Fruit fly (Drosophila melanogaster) whole organism, wandering third instar larva: ENCODE results near the gene CG33223.

Source experiments
- Abd-B ChIP-seq: fragments of >200 bp; optimal IDR thresholded peaks from 2 replicates; lab custom pipeline; 2017; ENCODE audit warnings: missing biosample characterization, missing genetic modification characterization
- CG9705 ChIP-seq: fragments of 200-800 bp; sonication (Bioruptor generic); optimal IDR thresholded peaks from 2 replicates; lab custom pipeline; 2018; ENCODE audit warnings: missing biosample characterization, mild to moderate bottlenecking, missing genetic modification characterization
- CrebA ChIP-seq: fragments of 200-800 bp; sonication (Bioruptor generic); optimal IDR thresholded peaks from 2 replicates; lab custom pipeline; 2016; ENCODE audit warnings: missing biosample characterization, mild to moderate bottlenecking, missing genetic modification characterization, borderline replicate concordance
- Dfd ChIP-seq: fragments of >200 bp; optimal IDR thresholded peaks from 2 replicates; lab custom pipeline; 2017; ENCODE audit warnings: missing biosample characterization, missing genetic modification characterization
- GATAd ChIP-seq: sonication (Bioruptor generic); optimal IDR thresholded peaks from 2 replicates; lab custom pipeline; 2016; ENCODE audit warnings: missing biosample characterization, missing genetic modification characterization
- HLH106 ChIP-seq: fragments of 200-800 bp; optimal IDR thresholded peaks from 3 replicates; lab custom pipeline; 2019; ENCODE audit warnings: missing biosample characterization, mild to moderate bottlenecking, missing genetic modification characterization, moderate library complexity
- Hnf4 ChIP-seq: fragments of 200-800 bp; sonication (Bioruptor generic); optimal IDR thresholded peaks from 2 replicates; lab custom pipeline; 2016; ENCODE audit warnings: missing biosample characterization, mild to moderate bottlenecking, missing genetic modification characterization
- Jra ChIP-seq: sonication (Bioruptor generic); optimal IDR thresholded peaks from 2 replicates; lab custom pipeline; 2016; ENCODE audit warnings: missing biosample characterization, missing genetic modification characterization
- Mio ChIP-seq: sonication (Bioruptor generic); optimal IDR thresholded peaks from 2 replicates; lab custom pipeline; 2016; ENCODE audit warnings: missing biosample characterization, missing genetic modification characterization
- OdsH ChIP-seq: fragments of 200-800 bp; sonication (Bioruptor generic); optimal IDR thresholded peaks from 2 replicates; lab custom pipeline; 2016; ENCODE audit warnings: missing biosample characterization, mild to moderate bottlenecking, missing genetic modification characterization
- Rel ChIP-seq, 2 experiments: fragments of 200-800 bp; sonication (Bioruptor generic) in 1 of 2; optimal IDR thresholded peaks; 2 replicates in 1 of 2; 3 replicates in 1 of 2; lab custom pipeline; 2016 to 2019; ENCODE audit warnings: mild to moderate bottlenecking in 2 of 2, missing biosample characterization in 2 of 2, missing genetic modification characterization in 2 of 2, moderate library complexity in 1 of 2
- Sp1 ChIP-seq: fragments of 200-800 bp; sonication (Bioruptor generic); optimal IDR thresholded peaks from 3 replicates; lab custom pipeline; 2019; ENCODE audit warnings: missing biosample characterization, mild to moderate bottlenecking, missing genetic modification characterization, moderate library complexity
- Vsx2 ChIP-seq: fragments of 200-300, 225-300 bp; sonication (Bioruptor generic); optimal IDR thresholded peaks from 2 replicates; lab custom pipeline; 2018; ENCODE audit warnings: missing biosample characterization, missing genetic modification characterization; ENCODE audit not compliant: partially characterized antibody
- br ChIP-seq: fragments of 200-800 bp; sonication (Bioruptor generic); optimal IDR thresholded peaks from 2 replicates; lab custom pipeline; 2016; ENCODE audit warnings: missing biosample characterization, missing genetic modification characterization
- brk ChIP-seq: fragments of 200-800 bp; sonication (Bioruptor generic); optimal IDR thresholded peaks from 2 replicates; lab custom pipeline; 2016; ENCODE audit warnings: missing biosample characterization, mild to moderate bottlenecking, missing genetic modification characterization
- dl ChIP-seq, 2 experiments: fragments of 175-275, 200-275 bp in 1 of 2; fragments of 200-275 bp in 1 of 2; sonication (Bioruptor generic); optimal IDR thresholded peaks; lab custom pipeline; 2018; ENCODE audit warnings: mild to moderate bottlenecking in 2 of 2, missing biosample characterization in 2 of 2, missing genetic modification characterization in 2 of 2, moderate library complexity in 2 of 2; ENCODE audit not compliant: partially characterized antibody in 2 of 2, insufficient read depth in 1 of 2
- dmrt93B ChIP-seq: fragments of 200-800 bp; sonication (Bioruptor generic); optimal IDR thresholded peaks from 2 replicates; lab custom pipeline; 2018; ENCODE audit warnings: missing biosample characterization, mild to moderate bottlenecking, missing genetic modification characterization
- dsf ChIP-seq: sonication (Bioruptor generic); optimal IDR thresholded peaks from 2 replicates; lab custom pipeline; 2016; ENCODE audit warnings: missing biosample characterization, missing genetic modification characterization, borderline replicate concordance
- ey ChIP-seq: fragments of 200-800 bp; sonication (Bioruptor generic); optimal IDR thresholded peaks from 2 replicates; lab custom pipeline; 2016; ENCODE audit warnings: missing biosample characterization, missing genetic modification characterization
- foxo ChIP-seq, 2 experiments: fragments of 200-800 bp; sonication (Bioruptor generic); optimal IDR thresholded peaks; 2 replicates in 1 of 2; 3 replicates in 1 of 2; lab custom pipeline; 2016 to 2017; ENCODE audit warnings: missing biosample characterization in 2 of 2, missing genetic modification characterization in 2 of 2
- fru ChIP-seq: fragments of 200-800 bp; sonication (Bioruptor generic); optimal IDR thresholded peaks from 3 replicates; lab custom pipeline; 2016; ENCODE audit warnings: missing biosample characterization, mild to moderate bottlenecking, missing genetic modification characterization
- h ChIP-seq: fragments of 200-800 bp; sonication (Bioruptor generic); optimal IDR thresholded peaks from 3 replicates; lab custom pipeline; 2016; ENCODE audit warnings: missing biosample characterization, mild to moderate bottlenecking, missing genetic modification characterization
- jim ChIP-seq: fragments of 175-275, 200-325 bp; sonication (Bioruptor generic); optimal IDR thresholded peaks from 2 replicates; lab custom pipeline; 2016; ENCODE audit warnings: missing biosample characterization, mild to moderate bottlenecking, missing genetic modification characterization
- pan ChIP-seq: fragments of >200 bp; optimal IDR thresholded peaks from 2 replicates; lab custom pipeline; 2017
- psq ChIP-seq: fragments of 200-800 bp; sonication (Bioruptor generic); optimal IDR thresholded peaks from 3 replicates; lab custom pipeline; 2017; ENCODE audit warnings: missing biosample characterization, mild to moderate bottlenecking, missing genetic modification characterization, moderate library complexity
- rgr ChIP-seq: fragments of 200-800 bp; sonication (Bioruptor generic); optimal IDR thresholded peaks from 3 replicates; lab custom pipeline; 2016; ENCODE audit warnings: missing biosample characterization, mild to moderate bottlenecking, missing genetic modification characterization
- sage ChIP-seq: fragments of 200-800 bp; sonication (Bioruptor generic); optimal IDR thresholded peaks from 2 replicates; lab custom pipeline; 2016; ENCODE audit warnings: missing biosample characterization, mild to moderate bottlenecking, missing genetic modification characterization
- tai ChIP-seq: sonication (Bioruptor generic); optimal IDR thresholded peaks from 2 replicates; lab custom pipeline; 2016; ENCODE audit warnings: missing biosample characterization, missing genetic modification characterization
- woc ChIP-seq: sonication (Bioruptor generic); optimal IDR thresholded peaks from 2 replicates; lab custom pipeline; 2016; ENCODE audit warnings: missing biosample characterization, mild to moderate bottlenecking, missing genetic modification characterization

CG33223 gene

DNA sequence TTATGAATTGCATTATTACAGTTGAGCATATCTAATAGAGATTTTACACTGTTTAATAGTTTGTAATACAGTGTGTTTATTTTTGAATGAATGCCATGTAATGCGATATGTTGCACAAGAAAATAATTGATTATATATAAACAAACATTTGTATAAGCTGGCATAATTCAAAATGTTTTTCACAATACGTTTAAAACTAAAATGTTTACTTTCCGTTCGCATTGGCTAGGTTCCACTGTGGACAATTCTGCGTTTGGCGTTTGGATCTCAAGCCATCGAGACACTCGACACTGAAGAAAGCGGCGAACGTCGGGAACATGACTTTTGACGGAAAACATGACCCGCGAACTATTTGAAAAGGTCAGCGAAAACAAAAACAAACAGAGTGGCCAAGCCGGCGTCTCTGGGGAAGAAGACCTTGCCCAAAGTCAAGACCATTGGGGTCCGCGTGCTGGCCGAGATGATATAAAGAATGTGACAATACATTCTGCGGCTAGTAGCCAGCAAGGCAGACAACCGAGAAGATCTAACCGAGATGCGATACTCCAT lies 10.3 kb downstream of the CG33223 start, which contains the start of gene Cp7Fb:
TSS of gene Cp7Fb (plus strand) at position 499 of the 549 bp plus-strand sequence.
- TF ChIP-seq Abd-B (GFP tag; lab: Kevin White, UChicago) (no peak), brk (GFP tag; lab: Kevin White, UChicago) (no peak), ey (GFP tag; lab: Kevin White, UChicago) (no peak), Mio (GFP tag; lab: Kevin White, UChicago) (no peak), jim (GFP tag; lab: Kevin White, UChicago) (no peak), Dfd (GFP tag; lab: Kevin White, UChicago) (no peak), woc (GFP tag; lab: Kevin White, UChicago) (no peak), dmrt93B (no peak), Vsx2 (no peak), foxo (GFP tag; optimal IDR thresholded peaks at IDR 0.05; lab: Kevin White, UChicago) (no peak), h (no peak), CrebA (GFP tag; lab: Kevin White, UChicago) (no peak), tai (GFP tag; lab: Kevin White, UChicago) (no peak), OdsH (no peak), pan (lab: Kevin White, UChicago) (no peak), GATAd (GFP tag; lab: Kevin White, UChicago) (no peak), Rel (GFP tag; optimal IDR thresholded peaks at IDR 0.05; lab: Kevin White, UChicago) (no peak), Rel (tag; optimal IDR thresholded peaks at IDR 0.05; lab: Kevin White, UChicago) (no peak), dl (GFP tag; optimal IDR thresholded peaks at IDR 0.05; lab: Kevin White, UChicago; ENCODE audit: insufficient read depth in 1 of 2, partially characterized antibody in 2 of 2) (no peak), fru (GFP tag; lab: Kevin White, UChicago) (no peak)

DNA sequence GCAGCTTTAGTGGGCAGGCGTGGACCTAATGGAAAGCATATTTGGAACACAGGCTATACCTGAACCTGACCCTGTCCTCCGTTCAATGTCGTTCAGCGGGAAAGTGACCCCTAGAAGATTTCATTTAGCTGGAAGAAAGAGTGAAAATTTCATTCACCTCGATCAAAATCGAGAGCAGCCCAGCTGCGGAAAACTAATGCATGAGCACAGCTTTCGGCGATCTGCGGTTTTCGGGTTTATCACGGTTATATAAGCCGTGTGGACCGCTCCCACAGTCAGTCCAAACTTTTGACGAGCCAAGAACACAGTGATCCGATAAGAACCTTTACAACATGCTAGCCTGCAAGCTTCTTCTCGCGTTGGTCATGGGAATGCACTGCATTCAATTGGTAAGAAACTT lies 13.1 kb downstream of the CG33223 start, which contains the start of gene Cp7Fa:
TSS of gene Cp7Fa (plus strand) at position 301 of the 400 bp plus-strand sequence.
- TF ChIP-seq jim (GFP tag; lab: Kevin White, UChicago) (no peak), Sp1 (GFP tag; lab: Kevin White, UChicago) (no peak), Abd-B (GFP tag; lab: Kevin White, UChicago) (no peak), CrebA (GFP tag; lab: Kevin White, UChicago) (no peak), Dfd (GFP tag; lab: Kevin White, UChicago) (no peak), fru (GFP tag; lab: Kevin White, UChicago) (no peak), dmrt93B (no peak)

DNA sequence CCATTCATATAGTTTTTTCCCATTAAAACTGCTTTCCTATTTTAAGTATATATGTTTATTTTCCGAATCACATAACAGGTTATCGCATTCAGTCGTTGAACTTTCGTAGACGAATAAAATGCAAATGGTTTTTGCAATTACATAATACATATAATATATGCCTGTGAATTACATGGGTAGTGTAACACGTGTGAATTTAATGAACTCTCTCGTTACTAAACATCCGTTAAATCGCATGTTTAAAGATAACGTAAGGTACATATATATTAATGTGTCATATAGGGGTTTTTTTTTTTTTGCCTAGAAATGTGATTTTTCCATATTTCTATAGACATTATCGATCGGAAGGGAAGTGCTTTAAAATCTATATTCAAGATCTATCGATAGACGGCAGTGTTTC lies 14.1 kb downstream of the CG33223 start:
- no peak for TF ChIP-seq GATAd (GFP tag; lab: Kevin White, UChicago)
- TF ChIP-seq Abd-B (GFP tag; lab: Kevin White, UChicago): no peak
- no peak for TF ChIP-seq Rel (GFP tag; optimal IDR thresholded peaks at IDR 0.05; lab: Kevin White, UChicago)
- TF ChIP-seq Rel (tag; optimal IDR thresholded peaks at IDR 0.05; lab: Kevin White, UChicago): peak; percentile 84
- no peak for TF ChIP-seq CrebA (GFP tag; lab: Kevin White, UChicago)
- no peak for TF ChIP-seq CG9705 (GFP tag; lab: Kevin White, UChicago)
- TF ChIP-seq fru (GFP tag; lab: Kevin White, UChicago): no peak

- no peak for TF ChIP-seq sage (GFP tag; lab: Kevin White, UChicago)
- TF ChIP-seq fru (GFP tag; lab: Kevin White, UChicago): peak; percentile 65
- peak; percentile 9 for TF ChIP-seq psq (GFP tag; lab: Kevin White, UChicago)
- peak; percentile 35 for TF ChIP-seq HLH106 (tag; lab: Kevin White, UChicago)
- TF ChIP-seq OdsH: peak; percentile 62
- TF ChIP-seq br (GFP tag; lab: Kevin White, UChicago): peak; percentile 53
- TF ChIP-seq Rel (GFP tag; optimal IDR thresholded peaks at IDR 0.05; lab: Kevin White, UChicago): no peak
- peak; percentile 80 for TF ChIP-seq Rel (tag; optimal IDR thresholded peaks at IDR 0.05; lab: Kevin White, UChicago)
- TF ChIP-seq h: peak; percentile 64
- TF ChIP-seq ey (GFP tag; lab: Kevin White, UChicago): peak; percentile 71
- TF ChIP-seq rgr: peak; percentile 66
- no peak for TF ChIP-seq GATAd (GFP tag; lab: Kevin White, UChicago)
- peak in 1 of 2 experiments; percentile 61 for TF ChIP-seq foxo (GFP tag; optimal IDR thresholded peaks at IDR 0.05; lab: Kevin White, UChicago)
- peak; percentile 42 for TF ChIP-seq Hnf4 (GFP tag; lab: Kevin White, UChicago)
- TF ChIP-seq dl (GFP tag; optimal IDR thresholded peaks at IDR 0.05; lab: Kevin White, UChicago; ENCODE audit: insufficient read depth in 1 of 2, partially characterized antibody in 2 of 2): no peak
- no peak for TF ChIP-seq CG9705 (GFP tag; lab: Kevin White, UChicago)
- no peak for TF ChIP-seq Jra (GFP tag; lab: Kevin White, UChicago)
- TF ChIP-seq Abd-B (GFP tag; lab: Kevin White, UChicago): no peak
- TF ChIP-seq dsf: no peak
- TF ChIP-seq, all 38 proteins: peak for 11
Measured at dm6 chrX:8468962-8469459, 14.7 kb downstream of the CG33223 start, which contains the start of gene CG12116. Gene CG12116 (minus strand): TSS chrX:8469012.
